Fruit fly (Drosophila melanogaster) whole organism, embryonic: ENCODE data around the gene CG9117.

Experiments
- Abd-B ChIP-seq: fragments of 200-800 bp; sonication (Bioruptor generic); optimal IDR thresholded peaks from 2 replicates; lab custom pipeline; 2018; ENCODE audit warnings: missing biosample characterization, mild to moderate bottlenecking, missing genetic modification characterization, moderate library complexity
- Adf1 ChIP-seq: fragments of 200-800 bp; sonication (Bioruptor generic); IDR thresholded peaks from 2 replicates; pipeline ENCODE4 v1.3.6; 2022; ENCODE audit warnings: missing biosample characterization, missing genetic modification characterization
- Aef1 ChIP-seq: fragments of 200-800 bp; sonication (Bioruptor generic); IDR thresholded peaks from 3 replicates; pipeline ENCODE4 v1.3.6; 2022; ENCODE audit warnings: missing biosample characterization, missing genetic modification characterization
- Awh ChIP-seq: fragments of 200-800 bp; sonication (Bioruptor generic); IDR thresholded peaks from 2 replicates; pipeline ENCODE4, ENCODE4 v1.3.6; 2022; ENCODE audit warnings: missing biosample characterization, missing genetic modification characterization
- B-H2 ChIP-seq: fragments of 200-800 bp; sonication (Bioruptor generic); optimal IDR thresholded peaks from 2 replicates; lab custom pipeline; 2018; ENCODE audit warnings: missing biosample characterization, mild to moderate bottlenecking, missing genetic modification characterization
- Blimp-1 ChIP-seq: fragments of 200-800 bp; sonication (Bioruptor generic); optimal IDR thresholded peaks from 3 replicates; lab custom pipeline; 2018; ENCODE audit warnings: missing biosample characterization, missing genetic modification characterization, mild to moderate bottlenecking, moderate library complexity, missing genetic modification reagents
- CG11093 ChIP-seq: fragments of 200-800 bp; sonication (Bioruptor generic); IDR thresholded peaks from 3 replicates; pipeline ENCODE4 v1.3.6; 2022; ENCODE audit warnings: missing biosample characterization, missing genetic modification characterization
- CG11398 ChIP-seq: fragments of 200-800 bp; sonication (Bioruptor generic); optimal IDR thresholded peaks from 2 replicates; lab custom pipeline; 2016; ENCODE audit warnings: missing biosample characterization, missing genetic modification characterization
- CG11504 ChIP-seq: fragments of 200-800 bp; sonication (Bioruptor generic); optimal IDR thresholded peaks from 3 replicates; lab custom pipeline; 2019; ENCODE audit warnings: missing biosample characterization, mild to moderate bottlenecking, missing genetic modification characterization, moderate library complexity
- CG1233 ChIP-seq: fragments of 200-800 bp; sonication (Bioruptor generic); optimal IDR thresholded peaks from 4 replicates; lab custom pipeline; 2018; ENCODE audit warnings: missing biosample characterization, mild to moderate bottlenecking, missing genetic modification characterization
- CG15269 ChIP-seq: fragments of 200-800 bp; sonication (Bioruptor generic); optimal IDR thresholded peaks from 2 replicates; lab custom pipeline; 2018; ENCODE audit warnings: missing biosample characterization, mild to moderate bottlenecking, missing genetic modification characterization, moderate library complexity
- CG17361 ChIP-seq: fragments of 200-800 bp; sonication (Bioruptor generic); IDR thresholded peaks from 3 replicates; pipeline ENCODE4 v1.3.6; 2022; ENCODE audit warnings: missing biosample characterization, missing genetic modification characterization
- CG18599 ChIP-seq: fragments of 200-800 bp; sonication (Bioruptor generic); optimal IDR thresholded peaks from 3 replicates; lab custom pipeline; 2017; ENCODE audit warnings: missing biosample characterization, missing genetic modification characterization, mild to moderate bottlenecking, moderate library complexity, missing genetic modification reagents
- CG30020 ChIP-seq: fragments of 200-800 bp; optimal IDR thresholded peaks from 2 replicates; lab custom pipeline; 2019; ENCODE audit warnings: missing biosample characterization, mild to moderate bottlenecking, missing genetic modification characterization, moderate library complexity
- CG3281 ChIP-seq: fragments of 200-800 bp; sonication (Bioruptor generic); optimal IDR thresholded peaks from 3 replicates; lab custom pipeline; 2017; ENCODE audit warnings: missing biosample characterization, mild to moderate bottlenecking, missing genetic modification characterization
- CG3407 ChIP-seq: fragments of 200-800 bp; sonication (Bioruptor generic); optimal IDR thresholded peaks from 2 replicates; lab custom pipeline; 2018; ENCODE audit warnings: missing biosample characterization, mild to moderate bottlenecking, missing genetic modification characterization
- CG3995 ChIP-seq: fragments of 200-800 bp; sonication (Bioruptor generic); optimal IDR thresholded peaks from 3 replicates; lab custom pipeline; 2016; ENCODE audit warnings: missing biosample characterization, missing genetic modification characterization
- CG43689 ChIP-seq: fragments of 200-800 bp; sonication (Bioruptor generic); IDR thresholded peaks from 2 replicates; pipeline ENCODE4 v1.3.6; 2022; ENCODE audit warnings: missing biosample characterization, missing genetic modification characterization
- CG7839 ChIP-seq: fragments of 200-800 bp; sonication (Bioruptor generic); optimal IDR thresholded peaks from 3 replicates; lab custom pipeline; 2018; ENCODE audit warnings: missing biosample characterization, mild to moderate bottlenecking, missing genetic modification characterization, moderate library complexity
- CG7963 ChIP-seq: fragments of 200-800 bp; sonication (Bioruptor generic); IDR thresholded peaks from 3 replicates; pipeline ENCODE4 v1.3.6; 2022; ENCODE audit warnings: missing biosample characterization, missing genetic modification characterization; ENCODE audit not compliant: partially characterized antibody
- CG7987 ChIP-seq: fragments of 200-800 bp; sonication (Bioruptor generic); optimal IDR thresholded peaks from 2 replicates; lab custom pipeline; 2018; ENCODE audit warnings: missing biosample characterization, mild to moderate bottlenecking, missing genetic modification characterization, moderate library complexity
- CG8089 ChIP-seq: fragments of 200-800 bp; sonication (Bioruptor generic); optimal IDR thresholded peaks from 3 replicates; lab custom pipeline; 2016; ENCODE audit warnings: missing biosample characterization, missing genetic modification characterization
- CG8478 ChIP-seq: fragments of >200 bp; optimal IDR thresholded peaks from 2 replicates; lab custom pipeline; 2018
- CG9215 ChIP-seq: fragments of 200-800 bp; sonication (Bioruptor generic); IDR thresholded peaks from 2 replicates; pipeline ENCODE4 v1.3.6; 2022; ENCODE audit warnings: missing biosample characterization, missing genetic modification characterization
- CG9932 ChIP-seq: fragments of 200-800 bp; sonication (Bioruptor generic); IDR thresholded peaks from 2 replicates; pipeline ENCODE4 v1.3.6; 2022; ENCODE audit warnings: missing biosample characterization, missing genetic modification characterization
- CTCF ChIP-seq: fragments of 200-800 bp; sonication (Bioruptor generic); optimal IDR thresholded peaks from 2 replicates; lab custom pipeline; 2017; ENCODE audit warnings: missing biosample characterization, mild to moderate bottlenecking, missing genetic modification characterization, moderate library complexity
- CkIIα-i1 ChIP-seq: fragments of 200-800 bp; sonication (Bioruptor generic); IDR thresholded peaks from 2 replicates; pipeline ENCODE4 v1.3.6; 2022; ENCODE audit warnings: missing biosample characterization, missing genetic modification characterization
- D ChIP-seq, 2 experiments: fragments of 200-800 bp in 1 of 2; fragments of >200 bp in 1 of 2; sonication (Bioruptor generic) in 1 of 2; optimal IDR thresholded peaks; 2 replicates in 1 of 2; 3 replicates in 1 of 2; lab custom pipeline; 2017; ENCODE audit warnings: mild to moderate bottlenecking in 1 of 2, missing biosample characterization in 1 of 2, missing genetic modification characterization in 1 of 2, missing genetic modification reagents in 1 of 2
- Dad ChIP-seq: fragments of 200-800 bp; sonication (Bioruptor generic); optimal IDR thresholded peaks from 3 replicates; lab custom pipeline; 2016; ENCODE audit warnings: missing biosample characterization, missing genetic modification characterization
- Dbx ChIP-seq: fragments of 200-800 bp; sonication (Bioruptor generic); IDR thresholded peaks from 3 replicates; pipeline ENCODE4 v1.3.6; 2022; ENCODE audit warnings: missing biosample characterization, missing genetic modification characterization
- NC2β ChIP-seq: fragments of 200-800 bp; sonication (Bioruptor generic); optimal IDR thresholded peaks from 2 replicates; lab custom pipeline; 2016; ENCODE audit warnings: missing biosample characterization, missing genetic modification characterization
- Nf-YA ChIP-seq: fragments of 200-800 bp; sonication (Bioruptor generic); IDR thresholded peaks from 2 replicates; pipeline ENCODE4 v1.3.6; 2022; ENCODE audit warnings: missing biosample characterization, missing genetic modification characterization
- Nf-YB ChIP-seq: fragments of 200-800 bp; sonication (Bioruptor generic); optimal IDR thresholded peaks from 3 replicates; lab custom pipeline; 2019; ENCODE audit warnings: missing biosample characterization, mild to moderate bottlenecking, missing genetic modification characterization, moderate library complexity
- Optix ChIP-seq: fragments of 200-800 bp; sonication (Bioruptor generic); IDR thresholded peaks from 3 replicates; pipeline ENCODE4 v1.3.6; 2022; ENCODE audit warnings: missing biosample characterization, missing genetic modification characterization
- Ptx1 ChIP-seq: fragments of 200-800 bp; sonication (Bioruptor generic); IDR thresholded peaks from 2 replicates; pipeline ENCODE4 v1.3.6; 2022; ENCODE audit warnings: missing biosample characterization, missing genetic modification characterization
- Sin3A ChIP-seq: fragments of >200 bp; optimal IDR thresholded peaks from 2 replicates; lab custom pipeline; 2018
- Six4 ChIP-seq: fragments of 200-800 bp; sonication (Bioruptor generic); optimal IDR thresholded peaks from 2 replicates; lab custom pipeline; 2016; ENCODE audit warnings: missing biosample characterization, missing genetic modification characterization
- Sry-β ChIP-seq: fragments of 200-800 bp; sonication (Bioruptor generic); optimal IDR thresholded peaks from 2 replicates; lab custom pipeline; 2018; ENCODE audit warnings: missing biosample characterization, mild to moderate bottlenecking, missing genetic modification characterization, moderate library complexity
- TFAM ChIP-seq: fragments of 200-800 bp; sonication (Bioruptor generic); optimal IDR thresholded peaks from 2 replicates; lab custom pipeline; 2017; ENCODE audit warnings: missing biosample characterization, missing genetic modification characterization, inconsistent platforms
- ap ChIP-seq: fragments of 200-800 bp; sonication (Bioruptor generic); IDR thresholded peaks from 2 replicates; pipeline ENCODE4 v1.3.6; 2022; ENCODE audit warnings: missing biosample characterization, missing genetic modification characterization
- caup ChIP-seq: fragments of 200-800 bp; sonication (Bioruptor generic); optimal IDR thresholded peaks from 3 replicates; lab custom pipeline; 2017; ENCODE audit warnings: missing biosample characterization, mild to moderate bottlenecking, missing genetic modification characterization, moderate library complexity; ENCODE audit not compliant: severe bottlenecking
- dpn ChIP-seq, 2 experiments: fragments of 200-800 bp; sonication (Bioruptor generic); optimal IDR thresholded peaks; 3 replicates each; lab custom pipeline; 2016; ENCODE audit warnings: missing biosample characterization in 2 of 2, missing genetic modification characterization in 2 of 2
- dysf ChIP-seq: fragments of 200-800 bp; sonication (Bioruptor generic); IDR thresholded peaks from 3 replicates; pipeline ENCODE4 v1.3.6; 2022; ENCODE audit warnings: missing biosample characterization, missing genetic modification characterization
- eve ChIP-seq, 2 experiments: fragments of >200 bp; optimal IDR thresholded peaks; 2 replicates each; lab custom pipeline; 2017; ENCODE audit warnings: missing biosample characterization in 2 of 2, missing genetic modification characterization in 2 of 2
- eyg ChIP-seq: fragments of 200-800 bp; sonication (Bioruptor generic); optimal IDR thresholded peaks from 3 replicates; lab custom pipeline; 2016; ENCODE audit warnings: missing biosample characterization, missing genetic modification characterization
- fd3F ChIP-seq: fragments of 200-800 bp; sonication (Bioruptor generic); optimal IDR thresholded peaks from 2 replicates; lab custom pipeline; 2018; ENCODE audit warnings: missing biosample characterization, mild to moderate bottlenecking, missing genetic modification characterization, moderate library complexity
- grau ChIP-seq: fragments of 200-800 bp; optimal IDR thresholded peaks from 3 replicates; lab custom pipeline; 2019; ENCODE audit warnings: missing biosample characterization, mild to moderate bottlenecking, missing genetic modification characterization, moderate library complexity
- gt ChIP-seq: fragments of 200-800 bp; sonication (Bioruptor generic); IDR thresholded peaks from 2 replicates; pipeline ENCODE4 v1.3.6; 2022; ENCODE audit warnings: missing biosample characterization, missing genetic modification characterization
- pb ChIP-seq: fragments of 200-800 bp; sonication (Bioruptor generic); optimal IDR thresholded peaks from 3 replicates; lab custom pipeline; 2016; ENCODE audit warnings: missing biosample characterization, missing genetic modification characterization
- ro ChIP-seq: fragments of 200-800 bp; sonication (Bioruptor generic); IDR thresholded peaks from 2 replicates; pipeline ENCODE4 v1.3.6; 2022; ENCODE audit warnings: missing biosample characterization, missing genetic modification characterization
- trh ChIP-seq: fragments of 200-800 bp; sonication (Bioruptor generic); optimal IDR thresholded peaks from 2 replicates; lab custom pipeline; 2016; ENCODE audit warnings: missing biosample characterization, missing genetic modification characterization
- vvl ChIP-seq: fragments of 200-800 bp; sonication (Bioruptor generic); IDR thresholded peaks from 2 replicates; pipeline ENCODE4 v1.3.6; 2022; ENCODE audit warnings: missing biosample characterization, missing genetic modification characterization
- yki ChIP-seq: fragments of >200 bp; optimal IDR thresholded peaks from 3 replicates; lab custom pipeline; 2018

CG9117 gene

DNA sequence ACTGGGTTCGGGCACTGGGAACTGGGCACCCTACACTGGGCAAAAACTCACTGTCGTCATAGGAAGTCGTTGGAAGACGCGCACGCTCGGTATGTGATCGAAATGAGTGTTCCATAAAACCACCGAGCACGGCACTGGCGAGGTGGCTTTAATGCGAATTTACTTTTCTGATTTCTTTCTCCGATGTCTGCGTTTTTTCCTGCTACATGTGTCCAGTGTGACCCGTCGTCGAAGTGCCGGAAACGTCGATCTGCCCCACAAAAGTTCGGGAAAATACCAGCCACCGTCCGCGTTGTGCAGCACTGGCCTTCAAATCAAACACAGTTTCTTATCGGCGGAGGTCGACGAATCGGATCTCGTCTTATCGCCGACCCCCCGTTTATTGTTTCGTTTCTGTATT lies 38.5 kb downstream of the CG9117 start, which contains the start of gene Kdm5 (continued):
- peak; percentile 24 for TF ChIP-seq D (optimal IDR thresholded peaks at IDR 0.05; lab: Kevin White, UChicago)
- no peak for TF ChIP-seq D (GFP tag; optimal IDR thresholded peaks at IDR 0.05; lab: Kevin White, UChicago)
- TF ChIP-seq grau (tag; lab: Kevin White, UChicago): no peak
- TF ChIP-seq Ptx1: no peak
- no peak for TF ChIP-seq Aef1 (GFP tag; lab: Robert Waterston, UW)
- TF ChIP-seq CG3407 (GFP tag; lab: Kevin White, UChicago): no peak
- TF ChIP-seq CG3281 (GFP tag; lab: Kevin White, UChicago): peak; percentile 51
- no peak for TF ChIP-seq CG1233 (GFP tag; lab: Kevin White, UChicago)
- peak; percentile 2 for TF ChIP-seq CG8089 (GFP tag; lab: Kevin White, UChicago)
- TF ChIP-seq CkIIα-i1 (GFP tag; lab: Robert Waterston, UW): no peak
- TF ChIP-seq eve (GFP tag; optimal IDR thresholded peaks at IDR 0.05; lab: Kevin White, UChicago): no peak
- peak; percentile 25 for TF ChIP-seq CG18599
- peak; percentile 30 for TF ChIP-seq CTCF (GFP tag; lab: Kevin White, UChicago)
- TF ChIP-seq Awh (GFP tag; lab: Robert Waterston, UW): no peak
- no peak for TF ChIP-seq ro (GFP tag; lab: Robert Waterston, UW)
- TF ChIP-seq CG43689 (GFP tag; lab: Robert Waterston, UW): no peak
- peak; percentile 41 for TF ChIP-seq B-H2 (GFP tag; lab: Kevin White, UChicago)
- no peak for TF ChIP-seq Abd-B (GFP tag; lab: Kevin White, UChicago)
- no peak for TF ChIP-seq ap (GFP tag; lab: Robert Waterston, UW)
- peak; percentile 54 for TF ChIP-seq Nf-YB (GFP tag; lab: Kevin White, UChicago)
- peak; percentile 37 for TF ChIP-seq CG11504 (tag; lab: Kevin White, UChicago)
- TF ChIP-seq gt (GFP tag; lab: Robert Waterston, UW): no peak
- TF ChIP-seq Optix (GFP tag; lab: Robert Waterston, UW): no peak
- TF ChIP-seq Dad (GFP tag; lab: Kevin White, UChicago): no peak
- no peak for TF ChIP-seq CG9215 (GFP tag; lab: Robert Waterston, UW)
- no peak for TF ChIP-seq fd3F (GFP tag; lab: Kevin White, UChicago)
- no peak for TF ChIP-seq CG11093 (GFP tag; lab: Robert Waterston, UW)
- TF ChIP-seq CG17361 (GFP tag; lab: Robert Waterston, UW): no peak
- TF ChIP-seq caup (GFP tag; lab: Kevin White, UChicago): peak; percentile 62
- TF ChIP-seq CG9932 (GFP tag; lab: Robert Waterston, UW): peak; percentile 61
- TF ChIP-seq dpn (GFP tag; optimal IDR thresholded peaks at IDR 0.05; lab: Kevin White, UChicago): peak in 1 of 2 experiments; percentile 39
- peak; percentile 46 for TF ChIP-seq pb (GFP tag; lab: Kevin White, UChicago)
- no peak for TF ChIP-seq Six4 (GFP tag; lab: Kevin White, UChicago)
- no peak for TF ChIP-seq CG15269 (tag; lab: Kevin White, UChicago)
- TF ChIP-seq yki: no peak
- no peak for TF ChIP-seq CG8478 (lab: Kevin White, UChicago)
- no peak for TF ChIP-seq trh
- peak; percentile 61 for TF ChIP-seq vvl (GFP tag; lab: Robert Waterston, UW)
- peak; percentile 54 for TF ChIP-seq NC2β (GFP tag; lab: Kevin White, UChicago)
- TF ChIP-seq CG7839 (tag; lab: Kevin White, UChicago): peak; percentile 4
- TF ChIP-seq CG11398: peak; percentile 6
- TF ChIP-seq eyg (GFP tag; lab: Kevin White, UChicago): no peak
- no peak for TF ChIP-seq Blimp-1 (GFP tag; lab: Kevin White, UChicago)
- no peak for TF ChIP-seq Sry-β (GFP tag; lab: Kevin White, UChicago)
- peak; percentile 1 for TF ChIP-seq CG30020 (tag; lab: Kevin White, UChicago)
- 0 out of 2 replicates have a peak, but pooled peaks have one; percentile 27 for TF ChIP-seq Adf1 (GFP tag; lab: Robert Waterston, UW)
- TF ChIP-seq Sin3A (lab: Kevin White, UChicago): peak; percentile 49
- no peak for TF ChIP-seq CG7963
- TF ChIP-seq CG7987 (GFP tag; lab: Kevin White, UChicago): peak; percentile 47
- no peak; the same call in 2 of the 3 replicates for TF ChIP-seq dysf
- TF ChIP-seq Dbx (GFP tag; lab: Robert Waterston, UW): peak; percentile 58; the same call in 2 of the 3 replicates
- no peak for TF ChIP-seq TFAM (GFP tag; lab: Kevin White, UChicago)
- TF ChIP-seq CG3995 (GFP tag; lab: Kevin White, UChicago): no peak
- TF ChIP-seq Nf-YA (GFP tag; lab: Robert Waterston, UW): 0 out of 2 replicates have a peak, but pooled peaks have one; percentile 11
